Worm (Caenorhabditis elegans): Measurements from ENCODE around the gene dro-1.
"Not testable (repeated sequence)": the region's sequence is repeated elsewhere in the genome, so short reads cannot be mapped to it uniquely, and the experiment has no call there.

dro-1 gene

DNA sequence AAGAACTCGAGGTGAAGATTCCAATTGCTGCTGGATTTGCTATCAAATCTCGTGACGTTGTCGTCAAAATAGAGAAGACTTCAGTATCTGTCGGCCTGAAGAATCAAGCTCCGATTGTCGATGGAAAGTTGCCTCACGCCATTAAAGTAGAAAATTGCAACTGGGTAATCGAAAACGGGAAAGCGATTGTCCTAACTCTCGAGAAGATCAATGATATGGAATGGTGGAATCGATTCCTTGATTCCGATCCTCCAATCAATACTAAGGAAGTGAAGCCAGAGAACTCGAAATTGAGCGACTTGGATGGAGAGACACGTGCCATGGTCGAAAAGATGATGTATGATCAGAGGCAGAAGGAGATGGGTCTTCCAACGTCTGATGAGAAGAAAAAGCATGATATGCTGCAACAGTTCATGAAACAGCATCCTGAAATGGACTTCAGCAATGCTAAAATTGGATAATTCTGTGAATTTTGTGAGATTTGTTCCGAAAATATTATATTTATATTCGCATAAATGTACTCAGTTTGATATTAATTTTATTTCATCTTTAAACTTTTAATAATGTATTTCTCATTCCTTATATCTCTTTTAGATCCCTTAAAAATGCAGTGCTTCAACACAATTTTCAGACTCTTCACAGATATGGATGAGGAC, at the start of gene dro-1:
dro-1 (plus strand) TSS at position 606 of the 656 bp plus-strand sequence.
- TF ChIP-seq unc-62 (GFP tag; optimal IDR thresholded peaks at IDR 0.05), result no peak

DNA sequence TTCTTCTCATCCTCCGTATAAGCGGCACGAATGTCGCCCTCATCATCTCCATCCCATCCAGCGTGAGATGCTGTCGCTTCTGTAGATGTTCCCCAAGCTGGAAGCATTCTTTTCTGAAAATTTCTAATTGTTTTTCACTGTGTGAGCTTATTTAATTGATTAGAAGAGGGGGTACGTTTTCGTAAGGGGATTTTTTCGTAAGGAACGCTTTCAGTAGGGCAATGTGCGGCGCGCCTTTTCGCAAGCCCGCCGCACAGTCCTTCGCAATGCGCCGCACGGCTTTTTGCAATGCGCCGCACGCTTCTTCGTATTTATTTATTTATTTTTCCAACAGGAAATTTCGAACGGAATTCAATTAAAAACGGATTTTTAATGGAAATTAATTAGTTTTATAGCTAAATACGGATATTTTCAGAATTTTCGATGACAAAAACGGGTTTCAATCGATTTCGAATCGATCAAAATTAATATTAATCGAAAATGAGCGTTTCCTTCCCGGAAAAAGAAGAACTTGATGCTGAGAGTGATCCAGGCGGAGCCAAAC, 49.4 kb upstream of the dro-1 start, which contains the start of gene set-25:
set-25 (minus strand) TSS at position 120 of the 544 bp plus-strand sequence.
- not testable (repeated sequence) for TF ChIP-seq unc-62 (GFP tag; optimal IDR thresholded peaks at IDR 0.05)

DNA sequence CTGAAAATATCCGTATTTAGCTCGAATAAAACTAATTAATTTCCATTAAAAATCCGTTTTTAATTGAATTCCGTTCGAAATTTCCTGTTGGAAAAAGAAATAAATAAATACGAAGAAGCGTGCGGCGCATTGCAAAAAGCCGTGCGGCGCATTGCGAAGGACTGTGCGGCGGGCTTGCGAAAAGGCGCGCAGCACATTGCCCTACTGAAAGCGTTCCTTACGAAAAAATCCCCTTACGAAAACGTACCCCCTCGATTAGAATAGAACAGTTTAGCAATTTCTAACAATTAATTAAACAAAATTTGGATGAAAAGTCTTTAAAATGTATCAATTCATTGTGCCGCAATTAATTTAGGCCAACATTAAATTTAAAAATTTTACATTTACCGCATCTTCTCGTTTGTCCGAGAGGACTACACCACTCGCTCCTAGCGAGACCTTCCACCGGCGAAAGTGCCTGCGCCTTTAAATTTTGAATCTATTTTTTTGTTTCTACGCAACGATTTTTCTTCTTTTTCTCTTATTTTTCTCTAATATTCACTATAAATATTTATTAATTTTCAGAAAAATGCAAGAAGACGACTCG, 46.1 kb upstream of the dro-1 start, which contains the start of gene npp-18:
npp-18 (plus strand) TSS at position 565 of the 586 bp plus-strand sequence.
- TF ChIP-seq unc-62 (GFP tag; optimal IDR thresholded peaks at IDR 0.05), result not testable (repeated sequence)

DNA sequence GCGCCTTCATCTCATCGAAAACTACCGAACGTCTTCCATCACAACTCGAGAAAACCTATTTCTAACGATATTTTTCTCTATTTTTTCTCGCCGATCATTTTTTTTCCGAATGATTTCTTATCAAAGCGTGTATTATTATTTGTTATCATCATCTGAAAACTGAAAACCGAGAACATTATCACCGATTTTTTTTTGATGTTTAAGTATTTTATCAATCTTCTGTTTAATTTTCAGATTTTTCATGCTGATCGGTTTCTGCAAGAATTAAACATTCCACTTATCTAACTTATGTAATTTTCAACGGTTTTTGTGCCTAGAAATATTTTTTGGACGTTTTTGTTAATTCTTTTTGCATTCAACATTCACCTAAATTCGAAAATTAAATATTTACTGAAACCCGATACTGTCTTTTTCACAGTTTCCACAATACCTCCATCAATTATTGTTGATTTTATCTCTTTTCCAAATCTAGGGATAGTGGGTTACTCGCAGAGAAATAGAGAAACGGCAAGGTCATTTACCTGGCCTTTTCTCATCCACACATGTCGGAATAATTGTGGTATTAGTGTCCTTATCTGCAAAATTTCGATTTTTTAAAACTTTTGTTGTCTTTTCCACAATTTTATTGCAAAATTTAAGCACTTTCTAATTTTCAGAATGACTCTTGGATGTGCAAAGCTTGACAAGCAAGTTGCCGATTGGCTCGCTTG, 43.6 kb upstream of the dro-1 start, which contains the start of gene pgm-2:
pgm-2 (plus strand) TSS at position 657 of the 710 bp plus-strand sequence.
- no peak for TF ChIP-seq unc-62 (GFP tag; optimal IDR thresholded peaks at IDR 0.05)

DNA sequence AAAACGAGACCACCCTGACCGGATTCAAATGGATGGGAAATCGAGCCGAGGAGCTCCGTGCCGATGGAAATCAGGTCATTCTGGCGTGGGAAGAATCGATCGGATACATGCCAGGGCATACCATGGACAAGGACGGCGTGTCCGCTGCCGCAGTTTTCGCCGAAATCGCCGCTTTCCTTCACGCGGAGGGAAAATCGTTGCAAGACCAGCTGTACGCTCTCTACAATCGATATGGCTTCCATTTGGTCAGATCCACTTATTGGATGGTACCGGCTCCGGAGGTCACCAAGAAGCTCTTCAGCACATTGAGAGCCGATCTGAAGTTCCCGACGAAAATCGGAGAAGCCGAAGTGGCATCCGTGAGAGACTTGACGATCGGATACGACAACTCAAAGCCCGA, 40.5 kb upstream of the dro-1 start:
- no peak for TF ChIP-seq unc-62 (GFP tag; optimal IDR thresholded peaks at IDR 0.05)

DNA sequence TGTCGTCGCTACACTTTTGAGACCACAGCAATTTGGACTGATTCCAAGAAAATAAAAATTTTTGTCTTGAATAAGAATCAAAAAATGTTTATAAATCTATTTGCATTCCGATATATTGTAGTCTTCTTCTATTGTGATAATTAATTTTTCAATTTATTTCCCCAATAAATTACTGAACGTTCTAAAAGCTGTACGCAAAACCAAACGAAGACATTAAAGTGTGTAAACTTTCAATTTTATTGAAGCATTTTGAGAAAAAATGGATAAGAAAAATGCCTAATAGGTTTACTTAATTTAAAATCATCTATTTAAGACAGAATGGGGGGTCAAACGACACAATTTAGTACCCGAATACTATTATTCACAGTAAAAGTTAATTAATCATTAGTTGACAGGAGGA, 39.9 kb upstream of the dro-1 start:
- TF ChIP-seq unc-62 (GFP tag; optimal IDR thresholded peaks at IDR 0.05), result no peak

DNA sequence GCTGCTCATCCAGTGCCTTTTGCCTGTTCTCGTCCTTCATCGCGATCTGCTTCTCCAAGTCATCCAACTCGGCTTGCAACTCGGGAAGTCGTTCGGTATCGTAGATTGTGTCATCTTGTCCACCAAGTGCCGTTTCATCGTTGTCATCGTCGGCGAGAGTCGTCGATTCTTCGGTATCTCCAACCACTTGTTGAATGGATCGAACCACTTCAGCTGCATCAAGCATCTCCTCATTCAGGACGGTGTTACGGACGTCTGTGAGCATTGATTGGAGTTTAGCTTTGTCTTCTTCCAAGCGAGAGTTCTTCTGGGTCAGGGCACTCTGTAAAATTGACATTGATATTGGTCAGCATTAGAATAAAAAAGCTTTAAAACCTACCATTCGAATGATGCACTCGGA, 36.9 kb upstream of the dro-1 start:
- no peak for TF ChIP-seq unc-62 (GFP tag; optimal IDR thresholded peaks at IDR 0.05)

DNA sequence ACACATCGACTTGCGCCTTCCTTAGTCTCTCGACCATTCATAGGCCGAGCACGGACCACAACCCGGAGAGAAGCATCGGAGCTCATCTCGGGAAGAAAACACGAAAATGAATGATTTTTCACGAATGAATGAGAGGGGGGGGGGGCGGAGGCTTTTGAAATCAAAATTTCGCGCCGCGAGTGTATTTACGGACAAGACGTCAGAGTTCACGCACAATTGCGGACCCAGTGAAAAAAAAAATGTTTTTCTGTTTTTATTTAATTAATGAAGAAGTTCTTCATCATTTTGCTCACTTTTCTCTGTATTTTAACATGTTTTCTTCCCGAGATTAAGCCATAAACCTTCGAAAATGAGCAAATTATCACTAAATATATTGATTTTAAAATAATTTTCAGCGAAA, 35.4 kb upstream of the dro-1 start, which contains the start of the genes klp-19 and slc-36.1:
klp-19 (minus strand) TSS at position 153 of the 400 bp plus-strand sequence.
slc-36.1 (plus strand) TSS at position 396 of the 400 bp plus-strand sequence.
- TF ChIP-seq unc-62 (GFP tag; optimal IDR thresholded peaks at IDR 0.05), result no peak

DNA sequence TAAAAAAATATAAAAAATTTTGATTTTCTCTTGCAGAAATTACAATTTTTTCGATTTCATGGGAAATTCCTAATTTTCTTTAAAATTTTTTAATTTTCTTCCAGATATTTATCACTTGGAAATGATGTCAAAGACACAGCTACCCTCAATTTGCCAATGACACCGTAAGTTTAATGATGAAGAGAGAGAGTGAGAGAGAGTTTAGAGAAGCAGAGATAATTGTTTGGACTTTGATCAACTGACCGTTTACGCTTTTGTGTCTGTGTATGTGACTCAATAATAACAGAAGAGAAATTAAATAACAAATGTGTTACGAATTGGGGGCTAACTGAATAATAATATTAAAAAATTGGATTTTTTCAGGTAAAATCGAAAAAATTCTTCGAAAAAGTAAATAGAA, 31.9 kb upstream of the dro-1 start:
- TF ChIP-seq unc-62 (GFP tag; optimal IDR thresholded peaks at IDR 0.05), result no peak

DNA sequence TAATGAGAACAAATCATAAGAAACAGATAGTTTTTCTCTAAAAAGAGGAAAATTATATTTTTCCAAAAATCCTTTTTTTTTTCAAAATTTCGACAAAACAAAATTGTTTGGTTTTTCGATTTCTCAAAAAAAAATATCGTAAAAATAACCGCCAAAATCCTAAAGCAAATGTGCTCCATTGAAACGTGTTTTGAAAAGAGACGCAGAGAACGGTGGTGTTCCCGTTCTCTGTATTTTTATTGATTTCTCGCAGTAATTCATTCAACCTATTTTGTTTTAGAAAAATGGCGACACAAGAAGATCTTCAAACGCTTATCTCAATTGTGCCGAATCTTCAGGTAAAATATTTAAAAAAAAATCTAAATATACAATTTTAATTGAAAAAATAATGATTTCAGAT, 28.7 kb upstream of the dro-1 start, which contains the start of gene Y43F4B.10:
Y43F4B.10 (plus strand) TSS at position 281 of the 400 bp plus-strand sequence.
- no peak for TF ChIP-seq unc-62 (GFP tag; optimal IDR thresholded peaks at IDR 0.05)

DNA sequence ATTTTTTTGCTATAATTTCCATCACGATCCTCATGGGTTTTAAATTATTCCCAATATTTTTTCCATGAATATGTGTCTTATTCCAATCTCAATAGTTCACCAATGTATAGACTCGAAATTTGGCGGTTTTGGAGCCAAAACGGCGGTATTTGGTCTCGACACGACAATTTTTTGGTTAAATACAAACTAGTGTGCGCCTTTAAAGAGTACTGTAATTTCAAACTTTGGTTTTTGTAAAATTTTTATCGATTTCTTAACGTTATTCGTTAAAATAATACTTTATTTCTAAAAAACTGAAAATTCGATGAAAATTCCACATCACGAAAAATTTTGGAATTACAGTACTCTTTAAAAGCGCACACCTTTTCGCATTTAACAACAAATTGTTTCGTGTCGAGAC, 27.8 kb upstream of the dro-1 start:
- TF ChIP-seq unc-62 (GFP tag; optimal IDR thresholded peaks at IDR 0.05), result no peak

DNA sequence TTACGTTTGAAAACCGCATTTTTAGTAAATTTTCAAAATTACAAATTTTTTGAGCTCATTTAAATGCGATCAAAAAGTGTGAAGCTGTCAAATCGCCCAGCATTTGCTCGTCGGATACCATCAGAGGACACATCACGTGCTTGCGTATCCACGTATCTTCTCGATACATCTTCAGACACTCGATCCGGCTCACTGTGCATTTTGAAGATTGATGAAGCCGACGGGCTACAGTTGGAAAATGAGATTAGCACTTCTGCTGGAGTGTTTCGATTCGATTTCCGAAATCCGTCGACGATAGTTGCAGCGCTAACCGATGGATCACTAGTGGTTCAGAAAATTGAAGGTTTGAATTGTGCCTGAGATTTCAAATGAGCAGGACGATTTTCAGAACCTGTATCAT, 27.4 kb upstream of the dro-1 start, which contains the start of gene dph-7:
dph-7 (plus strand) TSS at position 53 of the 400 bp plus-strand sequence.
- TF ChIP-seq unc-62 (GFP tag; optimal IDR thresholded peaks at IDR 0.05), result no peak

DNA sequence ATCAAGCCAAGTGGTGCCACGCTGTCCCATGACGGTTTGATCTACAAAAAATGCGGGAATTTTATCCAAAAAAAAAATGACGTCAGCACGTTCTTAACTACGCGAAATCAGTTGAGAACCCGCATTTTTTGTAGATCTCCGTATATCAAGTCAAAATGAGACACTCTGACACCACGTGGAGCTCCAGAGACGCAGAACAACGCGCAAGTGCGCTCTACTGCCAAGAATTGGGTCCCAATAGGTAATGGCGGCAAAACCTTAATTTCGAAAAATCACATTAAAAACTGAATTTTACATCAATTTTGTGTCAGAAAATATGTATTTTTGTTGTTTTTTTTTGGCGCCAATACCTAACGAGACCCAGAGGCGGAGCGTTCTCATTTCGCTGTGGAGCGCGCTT, 25.5 kb upstream of the dro-1 start:
- TF ChIP-seq unc-62 (GFP tag; optimal IDR thresholded peaks at IDR 0.05), result no peak

DNA sequence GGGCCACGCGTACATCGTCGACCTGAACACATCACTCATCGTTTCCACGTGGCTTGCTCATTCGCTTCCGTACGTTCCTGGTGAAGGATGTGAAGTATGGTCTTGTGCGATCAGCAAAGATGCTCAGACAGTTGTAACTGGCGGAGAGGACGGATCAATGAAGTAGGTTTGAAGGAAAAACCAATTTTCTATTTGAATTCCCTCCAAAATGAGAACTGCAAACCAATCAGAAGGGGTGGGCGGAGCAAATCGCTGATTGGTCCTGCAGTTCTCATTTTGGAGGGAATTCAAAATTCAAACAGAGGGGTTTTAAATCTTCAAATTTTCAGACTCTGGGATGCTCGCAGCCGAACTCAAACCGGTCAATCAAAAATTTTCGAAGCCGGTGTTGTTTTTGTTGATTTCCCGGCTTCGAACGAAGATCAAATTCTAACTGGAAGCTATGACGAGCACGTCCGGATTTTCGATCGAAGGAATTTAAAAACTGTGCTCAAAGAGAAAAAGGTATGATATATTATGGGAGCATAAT, 25.0 kb upstream of the dro-1 start:
- no peak for TF ChIP-seq unc-62 (GFP tag; optimal IDR thresholded peaks at IDR 0.05)

DNA sequence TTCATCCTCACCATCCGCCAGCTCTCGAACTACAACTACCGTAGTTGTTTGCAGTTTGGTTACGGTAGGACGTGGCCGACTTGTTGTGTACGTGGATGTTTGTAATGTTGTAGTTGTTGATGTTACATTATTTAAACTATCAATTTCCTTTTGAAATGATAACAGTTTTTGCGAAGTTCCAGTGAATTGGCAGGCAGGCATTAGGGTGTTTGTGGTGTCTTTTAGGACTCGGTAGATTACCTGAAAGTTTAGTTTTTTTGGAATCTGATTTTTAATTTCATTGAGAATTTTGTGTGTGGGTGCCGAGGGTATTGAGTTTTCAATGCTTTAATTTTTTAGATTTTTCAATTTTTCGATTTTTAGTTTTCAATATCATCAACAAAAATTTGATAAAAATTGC, 19.9 kb upstream of the dro-1 start, which contains the start of gene F53A2.11:
F53A2.11 (minus strand) TSS at position 101 of the 400 bp plus-strand sequence.
- no peak for TF ChIP-seq unc-62 (GFP tag; optimal IDR thresholded peaks at IDR 0.05)

DNA sequence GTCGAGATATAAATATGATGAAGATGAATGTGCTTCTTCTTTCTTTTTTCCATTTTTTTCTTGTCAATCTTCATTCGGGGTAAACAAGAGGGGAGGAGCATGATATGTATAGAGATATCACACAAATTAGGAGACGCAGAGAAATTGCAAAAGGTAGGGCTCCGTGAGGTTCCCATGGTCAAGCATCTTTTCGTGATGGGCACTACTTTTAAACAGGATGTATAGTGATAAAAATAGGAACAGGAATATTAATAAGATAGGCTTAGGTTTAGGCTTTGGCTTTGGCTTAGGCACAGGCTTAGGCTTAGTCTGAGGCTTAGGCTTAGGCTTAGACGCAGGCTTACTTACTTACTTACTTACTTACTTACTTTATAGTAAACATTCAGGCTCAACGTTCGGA, 17.7 kb upstream of the dro-1 start, which contains the start of gene F53A2.1:
F53A2.1 (minus strand) TSS at position 101 of the 400 bp plus-strand sequence.
- TF ChIP-seq unc-62 (GFP tag; optimal IDR thresholded peaks at IDR 0.05), result no peak
